Worm (Caenorhabditis elegans) whole organism, L4/young adult: ENCODE results near the gene Y32B12C.1.

ENCODE experiments used
- W03F9.2 ChIP-seq: fragments of 150-350 bp; optimal IDR thresholded peaks from 2 replicates; lab custom pipeline; 2014; ENCODE audit warnings: missing biosample characterization, missing genetic modification characterization
- dao-5 ChIP-seq: sonication (generic microtip); optimal IDR thresholded peaks from 2 replicates; lab custom pipeline; 2016; ENCODE audit warnings: missing genotype, missing genetic modification characterization, moderate library complexity, missing compliant biosample characterization
- him-1 ChIP-seq: sonication (generic microtip); optimal IDR thresholded peaks from 2 replicates; lab custom pipeline; 2016; ENCODE audit warnings: missing genotype, missing genetic modification reagents, missing genetic modification characterization, missing compliant biosample characterization

Y32B12C.1 gene

DNA sequence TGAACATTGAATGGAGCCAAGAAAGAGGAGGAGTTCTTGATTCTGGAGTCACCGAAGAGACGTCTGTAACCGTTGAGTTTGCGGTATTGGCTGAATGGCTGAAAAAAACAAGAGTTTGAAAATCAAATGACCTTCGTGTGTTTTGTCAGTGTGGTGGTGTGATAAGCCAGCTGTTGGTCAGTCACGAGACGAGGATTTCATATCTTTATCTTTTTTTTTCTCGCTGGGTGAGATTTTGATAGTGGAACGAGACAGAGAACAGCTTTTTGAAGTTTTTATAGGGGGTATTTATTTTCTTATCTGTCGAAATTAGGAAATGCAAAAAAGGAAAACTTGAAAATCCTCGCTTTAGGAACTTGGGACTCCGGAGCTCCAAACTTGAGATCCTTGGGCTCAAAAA lies 11.9 kb upstream of the Y32B12C.1 start:
- no peak for TF ChIP-seq him-1 (tag; lab: Kevin White, UChicago)

DNA sequence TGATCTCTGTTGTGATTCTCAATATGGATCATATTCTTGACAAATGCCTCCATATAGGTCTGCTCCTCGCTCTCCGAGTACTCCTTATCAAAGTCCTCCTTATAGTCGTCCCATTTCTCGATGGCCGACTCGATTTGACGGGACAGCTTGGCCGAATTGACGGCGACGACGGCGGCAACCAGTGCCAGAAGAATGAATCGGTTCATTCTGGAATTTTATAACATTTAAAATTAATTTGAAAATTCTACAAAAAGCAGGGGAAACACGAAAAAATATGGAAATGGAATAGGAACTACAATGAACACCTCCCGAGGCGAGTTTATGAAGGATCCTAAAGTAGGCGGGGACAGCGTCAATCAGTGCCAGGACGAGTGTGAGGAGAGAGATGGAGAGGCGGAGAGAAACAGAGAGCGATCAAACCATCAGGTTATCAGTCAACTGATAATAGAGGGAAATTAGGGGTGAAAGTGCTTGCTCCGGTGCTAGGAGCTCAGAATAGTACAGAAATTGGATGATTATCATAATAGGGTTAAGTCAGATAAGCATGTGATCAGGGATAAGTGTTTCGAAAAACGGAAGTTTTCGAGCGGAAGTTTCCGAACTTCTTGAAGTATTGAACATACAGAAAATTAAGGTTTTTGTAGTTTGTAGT lies 11.1 kb upstream of the Y32B12C.1 start, which contains the start of gene cpl-1:
TSS of gene cpl-1 (minus strand) at position 207 of the 652 bp plus-strand sequence.
- TF ChIP-seq him-1 (tag; lab: Kevin White, UChicago) (no peak), dao-5 (no peak)

DNA sequence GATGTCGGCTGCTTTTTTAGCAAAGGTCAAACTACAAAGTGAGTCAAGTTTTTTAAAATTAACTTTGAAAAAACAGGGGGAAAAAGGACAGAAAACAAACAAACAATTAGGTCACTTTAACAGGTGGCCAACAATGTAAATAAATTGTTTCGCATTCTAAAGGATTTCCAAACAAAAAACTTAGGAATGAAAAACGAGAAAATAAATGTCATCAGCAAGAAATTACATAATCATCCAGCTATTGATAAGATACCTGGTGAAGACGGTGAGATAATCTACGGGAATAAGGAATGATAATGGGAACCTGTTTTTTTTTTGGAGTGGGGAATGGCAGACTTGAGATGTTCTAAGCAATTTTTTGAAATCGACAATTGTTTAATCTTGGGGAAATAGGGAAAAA lies 10.3 kb upstream of the Y32B12C.1 start:
- no peak for TF ChIP-seq him-1 (tag; lab: Kevin White, UChicago)
- TF ChIP-seq dao-5: no peak
- no peak for TF ChIP-seq W03F9.2 (tag; lab: Kevin White, UChicago)

DNA sequence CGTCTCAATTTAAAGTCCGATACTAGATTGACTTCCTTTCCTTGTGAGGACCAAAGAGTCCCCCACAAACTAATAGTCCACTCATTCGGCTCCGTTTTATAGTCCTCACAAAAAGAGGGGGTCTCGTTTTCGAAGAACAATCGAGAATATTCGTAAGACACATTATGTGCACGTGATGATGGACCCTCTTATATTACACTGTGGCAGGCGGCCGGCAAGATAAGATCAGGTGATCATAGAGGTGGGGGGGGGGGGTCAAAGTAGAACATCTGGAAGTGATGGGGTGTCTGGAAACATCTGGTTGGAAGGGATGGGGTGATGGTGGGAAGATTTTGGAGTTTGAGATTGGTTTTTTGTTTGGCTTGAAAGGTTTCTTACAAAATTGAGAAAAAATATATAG lies 8.0 kb upstream of the Y32B12C.1 start:
- TF ChIP-seq dao-5 (no peak), W03F9.2 (tag; lab: Kevin White, UChicago) (no peak), him-1 (tag; lab: Kevin White, UChicago) (no peak)

DNA sequence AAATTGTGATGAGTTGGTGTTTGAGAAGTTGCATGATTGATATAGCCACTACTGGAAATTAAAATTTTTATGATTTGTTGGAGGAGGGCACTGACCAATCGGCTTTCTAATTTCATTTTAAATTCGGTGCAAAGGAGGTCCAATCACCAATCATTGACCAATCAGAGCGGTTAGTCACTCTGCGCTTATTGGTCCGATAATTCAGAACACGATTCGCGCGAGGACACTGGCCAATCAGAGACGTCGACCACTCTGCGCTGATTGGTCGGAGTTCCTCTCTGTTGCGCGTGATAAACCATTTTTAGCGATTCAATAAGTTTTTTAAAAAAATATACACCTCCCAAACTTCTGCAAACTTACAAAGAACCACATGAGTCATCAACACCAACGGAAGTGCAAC lies 6.6 kb upstream of the Y32B12C.1 start:
- TF ChIP-seq W03F9.2 (tag; lab: Kevin White, UChicago) (no peak), dao-5 (no peak), him-1 (tag; lab: Kevin White, UChicago) (no peak)

DNA sequence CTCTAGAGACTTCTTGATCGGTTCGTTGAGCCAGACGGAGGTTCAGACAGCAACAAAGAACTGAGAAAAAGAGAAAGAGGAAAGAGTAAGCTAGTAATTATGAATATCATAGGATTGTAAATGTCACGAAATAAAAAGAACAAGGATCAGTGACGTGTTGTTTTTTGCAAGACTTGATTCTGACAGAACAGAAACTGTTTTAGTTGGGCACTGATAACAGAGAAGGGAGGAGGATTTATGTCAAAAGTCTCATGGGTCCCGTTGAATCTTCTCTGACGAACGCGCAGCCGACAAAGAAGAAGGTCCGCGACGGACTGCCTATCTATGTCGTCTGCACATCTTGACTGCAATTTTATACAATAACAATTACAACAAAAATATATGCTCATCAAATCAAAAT lies 5.8 kb upstream of the Y32B12C.1 start, which contains the start of gene T03E6.9:
TSS of gene T03E6.9 (minus strand) at position 101 of the 400 bp plus-strand sequence.
- TF ChIP-seq him-1 (tag; lab: Kevin White, UChicago) (no peak), W03F9.2 (tag; lab: Kevin White, UChicago) (no peak), dao-5 (no peak)

DNA sequence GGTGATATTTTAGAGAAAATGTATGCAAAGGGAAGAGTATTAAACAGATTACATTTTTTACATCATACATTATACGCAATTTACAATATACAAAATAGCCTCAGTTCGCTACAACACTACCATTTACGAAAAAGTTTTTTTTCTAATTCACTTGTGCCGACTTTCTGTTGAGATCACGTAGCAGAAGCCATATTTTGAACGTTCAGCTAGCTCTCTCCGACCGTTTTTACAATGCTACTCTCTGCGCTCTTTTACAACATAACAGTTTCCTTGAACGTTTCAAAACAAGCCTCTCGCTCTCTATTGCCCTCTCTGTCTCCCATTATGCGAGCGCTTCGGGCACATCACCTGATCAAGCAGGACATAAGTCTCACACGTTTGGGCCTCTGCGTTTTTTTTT lies 3.3 kb upstream of the Y32B12C.1 start, which contains the start of gene T03E6.8:
TSS of gene T03E6.8 (minus strand) at position 101 of the 400 bp plus-strand sequence.
- TF ChIP-seq W03F9.2 (tag; lab: Kevin White, UChicago): no peak
- TF ChIP-seq him-1 (tag; lab: Kevin White, UChicago): no peak
- no peak for TF ChIP-seq dao-5

DNA sequence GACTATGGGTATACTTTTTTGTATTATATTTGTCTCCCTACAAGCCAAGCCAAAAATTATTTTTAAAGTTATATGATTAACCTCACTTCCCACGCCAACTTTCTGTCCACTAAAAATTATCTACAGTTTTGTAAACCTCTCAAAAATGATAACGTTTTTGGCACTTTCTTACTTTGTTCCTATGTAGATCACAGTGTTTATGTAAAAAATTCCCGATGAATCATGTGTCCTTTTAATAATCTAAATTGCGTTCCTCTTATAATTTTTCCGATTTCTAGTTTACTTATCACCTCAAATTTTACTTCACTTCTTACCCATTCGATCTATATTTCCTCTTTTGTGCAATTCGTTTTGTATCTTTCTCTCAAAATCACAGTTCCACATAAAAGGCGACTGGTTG lies 2.1 kb upstream of the Y32B12C.1 start:
- TF ChIP-seq W03F9.2 (tag; lab: Kevin White, UChicago): no peak
- no peak for TF ChIP-seq dao-5
- no peak for TF ChIP-seq him-1 (tag; lab: Kevin White, UChicago)

DNA sequence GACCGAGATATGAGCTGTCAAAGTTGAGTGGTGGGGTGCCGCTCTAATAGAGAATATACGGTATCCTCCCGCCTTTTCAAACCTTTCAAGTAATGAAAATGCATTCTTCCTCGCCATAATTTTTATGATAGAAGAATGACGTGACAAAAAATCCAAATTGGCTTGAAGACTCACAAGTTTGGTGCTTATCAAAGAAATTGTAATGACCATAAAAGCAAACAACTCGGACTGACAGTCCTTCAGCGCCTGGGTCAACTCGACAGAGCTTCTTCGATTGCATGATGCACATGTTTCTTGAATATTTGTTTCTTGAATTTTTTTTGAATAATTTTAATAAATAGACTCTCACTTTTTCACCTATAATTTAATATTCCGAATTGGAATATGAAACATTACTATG lies 950 bp upstream of the Y32B12C.1 start:
- TF ChIP-seq W03F9.2 (tag; lab: Kevin White, UChicago): no peak
- no peak for TF ChIP-seq him-1 (tag; lab: Kevin White, UChicago)
- TF ChIP-seq dao-5: no peak

DNA sequence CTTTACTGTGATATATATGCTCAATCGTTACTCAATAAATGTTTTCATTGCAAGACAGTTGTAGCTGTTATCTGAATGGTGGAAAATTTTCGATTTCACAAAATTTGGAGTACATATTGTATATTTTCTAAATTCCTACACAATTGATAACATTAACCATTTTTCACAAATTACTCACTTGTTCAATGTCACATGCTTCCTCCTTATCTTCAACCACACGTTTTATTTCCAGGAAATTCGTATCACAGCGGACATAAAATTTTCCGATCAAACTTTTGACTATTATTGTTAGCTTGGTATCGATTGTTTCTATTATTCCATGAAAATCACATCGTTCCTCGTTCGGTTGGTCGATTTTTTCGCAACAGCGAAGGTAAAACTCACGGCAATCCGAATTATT lies 2.1 kb downstream of the Y32B12C.1 start:
- TF ChIP-seq dao-5 (no peak), him-1 (tag; lab: Kevin White, UChicago) (no peak), W03F9.2 (tag; lab: Kevin White, UChicago) (no peak)

DNA sequence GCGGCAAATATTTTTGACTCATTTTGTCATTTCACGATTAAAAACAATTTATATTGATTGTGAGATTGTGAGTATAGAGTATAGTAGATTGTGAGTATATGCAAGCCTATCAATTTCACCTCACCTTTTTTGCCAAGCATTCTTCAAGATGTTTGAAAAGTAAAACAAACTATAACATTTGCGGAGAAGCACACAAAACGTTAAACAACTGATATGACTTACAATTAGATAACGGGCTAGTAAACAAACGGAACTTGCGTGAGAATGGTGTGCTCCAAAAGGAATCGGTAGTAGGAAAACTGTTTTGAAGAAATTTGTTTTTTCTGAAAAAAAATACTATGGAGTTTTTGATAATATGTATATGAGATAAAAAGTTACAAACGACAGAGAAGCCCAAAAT lies 3.7 kb downstream of the Y32B12C.1 start:
- TF ChIP-seq him-1 (tag; lab: Kevin White, UChicago) (no peak), W03F9.2 (tag; lab: Kevin White, UChicago) (no peak), dao-5 (no peak)

DNA sequence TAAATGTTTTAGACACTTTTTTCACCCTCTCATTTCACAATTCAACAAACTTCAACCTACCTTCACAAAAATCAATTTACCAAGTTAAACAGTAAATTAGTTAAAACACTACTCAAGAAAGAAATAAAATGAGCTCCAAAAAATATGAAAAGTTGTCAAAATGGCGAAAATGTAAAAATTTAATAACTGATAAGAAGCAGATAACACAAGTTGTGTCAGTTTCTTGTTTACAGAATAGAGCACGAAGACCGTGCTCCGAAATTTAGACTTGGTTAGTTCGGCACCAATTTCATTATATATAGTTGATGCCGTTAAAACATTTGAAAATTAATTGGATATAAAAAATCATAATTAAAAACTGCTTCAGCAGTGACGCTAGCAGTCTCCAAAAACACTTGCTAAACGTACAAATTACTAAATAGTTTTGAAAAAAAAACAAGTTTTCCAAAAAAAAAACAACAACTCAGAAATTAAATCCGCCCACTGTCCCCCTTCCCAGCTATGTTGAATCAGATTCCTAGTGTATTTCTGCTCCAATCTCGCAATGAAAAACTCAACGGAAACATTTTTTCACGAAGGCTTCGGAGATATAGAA lies 4.5 kb downstream of the Y32B12C.1 start, which contains the start of gene srw-54:
TSS of gene srw-54 (plus strand) at position 545 of the 595 bp plus-strand sequence.
- TF ChIP-seq him-1 (tag; lab: Kevin White, UChicago) (no peak), W03F9.2 (tag; lab: Kevin White, UChicago) (no peak), dao-5 (no peak)

DNA sequence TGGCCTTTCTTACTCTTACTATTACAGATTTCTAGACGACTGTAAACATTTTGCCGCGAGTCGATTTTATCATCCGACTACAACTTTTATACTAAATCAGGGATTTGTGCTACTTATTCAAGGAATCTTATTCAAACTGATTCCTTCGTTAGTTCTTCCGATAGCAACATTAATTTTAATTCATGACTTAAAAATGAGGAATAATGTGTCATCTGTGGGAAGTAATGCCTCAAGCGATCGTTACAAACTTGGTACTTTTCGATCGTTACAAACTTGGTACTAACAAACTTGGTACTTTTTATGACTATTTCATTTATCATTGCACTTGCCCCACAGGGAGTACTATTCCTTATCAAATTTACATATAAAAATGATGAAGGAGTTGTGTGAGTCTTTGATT lies 11.0 kb downstream of the Y32B12C.1 start, which contains the start of gene Y70C5A.4:
TSS of gene Y70C5A.4 (plus strand) at position 301 of the 400 bp plus-strand sequence.
- TF ChIP-seq W03F9.2 (tag; lab: Kevin White, UChicago): no peak

DNA sequence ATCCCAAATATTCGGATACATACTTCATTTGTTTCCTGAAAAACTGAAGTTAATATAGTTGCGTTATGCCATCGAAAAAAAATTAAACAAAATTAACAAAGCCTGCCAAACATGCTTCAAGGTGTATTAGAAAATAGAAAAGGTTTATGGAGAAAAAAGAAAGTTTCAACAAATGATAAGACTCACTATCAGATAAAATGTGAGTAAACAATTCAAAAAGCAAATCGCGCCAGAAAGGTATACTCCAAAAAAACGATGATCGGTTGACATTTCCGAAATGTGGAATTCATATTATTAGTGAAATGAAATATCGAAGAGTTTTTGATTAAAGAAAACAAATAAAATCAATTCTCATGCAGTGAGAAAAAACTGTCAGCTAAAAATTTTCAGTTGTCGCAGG lies 14.5 kb downstream of the Y32B12C.1 start, which contains the start of gene Y70C5A.3:
TSS of gene Y70C5A.3 (minus strand) at position 50 of the 400 bp plus-strand sequence.
- TF ChIP-seq W03F9.2 (tag; lab: Kevin White, UChicago) (no peak), him-1 (tag; lab: Kevin White, UChicago) (no peak), dao-5 (no peak)

DNA sequence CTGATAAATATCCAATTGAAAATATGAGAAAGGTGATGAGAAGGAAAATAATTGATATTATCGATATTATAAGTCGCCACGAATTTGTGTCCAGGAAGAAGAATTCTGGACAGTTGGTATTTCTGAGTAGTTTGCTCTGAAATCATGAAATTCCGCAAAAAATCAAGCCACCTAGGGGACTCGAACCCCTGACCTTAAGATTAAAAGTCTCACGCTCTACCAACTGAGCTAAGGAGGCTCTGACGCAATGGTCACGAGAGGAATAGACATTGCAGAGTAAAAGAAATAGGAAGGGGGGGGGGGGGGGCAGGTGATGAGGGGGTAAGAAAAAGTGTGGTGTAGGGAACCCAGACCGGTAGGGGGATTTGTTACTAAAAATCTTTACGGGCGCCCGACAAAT lies 15.5 kb downstream of the Y32B12C.1 start:
- TF ChIP-seq dao-5 (no peak), him-1 (tag; lab: Kevin White, UChicago) (no peak), W03F9.2 (tag; lab: Kevin White, UChicago) (no peak)
